Worm (Caenorhabditis elegans) whole organism, L2 larva: ENCODE data around the gene C05E7.3.

Experiments
- C34F6.9 ChIP-seq: fragments of 150-350 bp; optimal IDR thresholded peaks from 2 replicates; lab custom pipeline; 2014; ENCODE audit warnings: missing biosample characterization, missing genetic modification characterization
- aly-2 ChIP-seq: fragments of 150-350 bp; optimal IDR thresholded peaks from 2 replicates; lab custom pipeline; 2014; ENCODE audit warnings: missing biosample characterization, missing genetic modification characterization
- ama-1 ChIP-seq: fragments of 150-350 bp; optimal IDR thresholded peaks from 2 replicates; lab custom pipeline; 2018; ENCODE audit warnings: inconsistent platforms
- blmp-1 ChIP-seq: sonication (generic microtip); optimal IDR thresholded peaks from 2 replicates; lab custom pipeline; 2017; ENCODE audit warnings: missing genetic modification characterization, mild to moderate bottlenecking, missing compliant biosample characterization, antibody characterized with exemption, moderate library complexity; ENCODE audit not compliant: insufficient read depth
- elt-1 ChIP-seq: fragments of 150-350 bp; optimal IDR thresholded peaks from 2 replicates; lab custom pipeline; 2014; ENCODE audit warnings: missing biosample characterization, missing genetic modification characterization
- elt-3 ChIP-seq: sonication (generic microtip); optimal IDR thresholded peaks from 2 replicates; lab custom pipeline; 2017; ENCODE audit warnings: missing biosample characterization, missing genetic modification characterization
- nhr-11 ChIP-seq: fragments of 150-350 bp; optimal IDR thresholded peaks from 2 replicates; lab custom pipeline; 2014; ENCODE audit warnings: missing biosample characterization, missing genetic modification characterization
- nhr-12 ChIP-seq: fragments of 150-350 bp; optimal IDR thresholded peaks from 2 replicates; lab custom pipeline; 2014; ENCODE audit warnings: missing biosample characterization, missing genetic modification characterization
- nhr-129 ChIP-seq: fragments of 150-350 bp; optimal IDR thresholded peaks from 2 replicates; lab custom pipeline; 2014; ENCODE audit warnings: missing biosample characterization, missing genetic modification characterization
- snpc-4 ChIP-seq: fragments of 150-350 bp; optimal IDR thresholded peaks from 2 replicates; lab custom pipeline; 2014; ENCODE audit warnings: missing biosample characterization, missing genetic modification characterization
- unc-62 ChIP-seq: fragments of 150-350 bp; optimal IDR thresholded peaks from 2 replicates; lab custom pipeline; 2014; ENCODE audit warnings: missing biosample characterization, missing genetic modification reagents, missing genetic modification characterization
- ztf-1 ChIP-seq: fragments of 200-800 bp; sonication (Bioruptor generic); conservative IDR thresholded peaks from 2 replicates; pipeline ENCODE4 v1.3.6; 2022; ENCODE audit warnings: missing genetic modification characterization, missing compliant biosample characterization
- ztf-11 ChIP-seq: sonication (generic microtip); optimal IDR thresholded peaks from 2 replicates; lab custom pipeline; 2017; ENCODE audit warnings: missing biosample characterization, missing genetic modification characterization

DNA sequence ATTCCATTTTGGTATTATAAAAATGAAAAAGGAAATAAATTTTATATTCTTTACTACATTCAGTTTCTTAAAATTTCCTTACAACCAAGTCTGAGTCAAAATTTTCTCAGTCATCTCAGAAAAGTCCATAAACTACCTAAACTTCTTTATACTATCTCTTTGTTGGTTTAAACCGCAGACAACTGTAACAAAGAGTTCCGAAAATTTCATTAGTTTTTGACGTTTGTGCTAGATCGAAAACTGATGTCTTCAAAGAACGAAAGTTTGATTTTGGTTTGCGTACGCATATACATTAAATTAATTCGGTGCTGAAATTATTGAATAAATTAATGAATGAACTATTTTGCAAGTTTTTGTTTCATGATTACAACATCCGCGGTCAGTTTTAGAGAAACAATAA lies 12.5 kb upstream of the C05E7.3 start:
- TF ChIP-seq unc-62 (GFP tag; lab: Kevin White, UChicago) (no peak), aly-2 (tag; lab: Kevin White, UChicago) (no peak), ztf-11 (tag; lab: Kevin White, UChicago) (no peak), ztf-1 (no peak), nhr-11 (tag; lab: Kevin White, UChicago) (no peak), elt-1 (tag; lab: Kevin White, UChicago) (no peak), snpc-4 (tag; lab: Kevin White, UChicago) (no peak), blmp-1 (tag; lab: Kevin White, UChicago) (no peak), ama-1 (lab: Kevin White, UChicago) (no peak), nhr-129 (tag; lab: Kevin White, UChicago) (no peak), C34F6.9 (tag; lab: Kevin White, UChicago) (no peak), elt-3 (tag; lab: Kevin White, UChicago) (no peak), nhr-12 (tag; lab: Kevin White, UChicago) (no peak)
